Worm (Caenorhabditis elegans) whole organism, L2 larva: ENCODE measurements around the gene fbxa-211.

Experiments
- ZK546.5 ChIP-seq: sonication (generic microtip); optimal IDR thresholded peaks from 2 replicates; lab custom pipeline; 2017; ENCODE audit warnings: missing biosample characterization, missing genetic modification characterization
- dmd-4 ChIP-seq: sonication (generic microtip); optimal IDR thresholded peaks from 2 replicates; lab custom pipeline; 2017; ENCODE audit warnings: missing biosample characterization, missing genetic modification characterization
- mdl-1 ChIP-seq, 2 experiments: fragments of 150-350 bp in 1 of 2; sonication (generic microtip) in 1 of 2; optimal IDR thresholded peaks; 2 replicates each; lab custom pipeline; 2017; ENCODE audit warnings: missing biosample characterization in 2 of 2, missing genetic modification characterization in 2 of 2
- ztf-4 ChIP-seq: fragments of 150-350 bp; optimal IDR thresholded peaks from 2 replicates; lab custom pipeline; 2014; ENCODE audit warnings: missing biosample characterization, missing genetic modification characterization

DNA sequence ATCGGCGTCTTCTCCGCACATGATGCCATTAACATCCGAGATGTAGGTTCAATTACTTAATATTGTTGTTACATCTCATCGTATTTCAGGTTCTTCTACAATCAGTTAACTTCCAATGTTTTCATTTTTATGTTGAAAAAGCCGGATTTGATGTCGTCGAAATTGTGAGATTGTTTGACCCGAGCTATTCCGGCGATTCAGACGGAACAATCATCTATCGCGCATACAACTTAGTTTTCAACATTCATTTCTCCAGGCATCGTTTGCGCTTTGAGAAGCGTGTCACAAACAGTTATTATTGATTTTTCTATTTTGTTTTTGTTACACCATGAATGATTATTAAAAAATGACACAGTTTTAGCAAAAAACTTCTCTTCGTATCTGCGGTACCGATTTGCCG is 1.2 kb downstream of the fbxa-211 start:
- no peak for TF ChIP-seq ZK546.5 (tag; lab: Kevin White, UChicago)
- no peak for TF ChIP-seq mdl-1 (tag; optimal IDR thresholded peaks at IDR 0.05; lab: Kevin White, UChicago)
- no peak for TF ChIP-seq dmd-4 (tag; lab: Kevin White, UChicago)
- no peak for TF ChIP-seq ztf-4
